Worm (Caenorhabditis elegans) whole organism, L4 larva: Measurements from ENCODE around the gene R07C12.3.
"Not testable (repeated sequence)": the region's sequence is repeated elsewhere in the genome, so short reads cannot be mapped to it uniquely, and the experiment has no call there.

Source experiments
- ama-1 ChIP-seq: fragments of 150-350 bp; optimal IDR thresholded peaks from 2 replicates; lab custom pipeline; 2014; ENCODE audit warnings: inconsistent platforms, mixed read lengths
- ceh-82 ChIP-seq: sonication (generic microtip); optimal IDR thresholded peaks from 2 replicates; lab custom pipeline; 2017; ENCODE audit warnings: missing biosample characterization, missing genetic modification characterization
- daf-16 ChIP-seq, 3 experiments: sonication (generic microtip); optimal IDR thresholded peaks; 2 replicates each; lab custom pipeline; 2016 to 2017; ENCODE audit warnings: missing genetic modification characterization in 3 of 3, missing genetic modification reagents in 3 of 3, mild to moderate bottlenecking in 2 of 3, missing compliant biosample characterization in 2 of 3, missing biosample characterization in 1 of 3, moderate library complexity in 1 of 3
- dve-1 ChIP-seq: sonication (generic microtip); optimal IDR thresholded peaks from 2 replicates; lab custom pipeline; 2017; ENCODE audit warnings: antibody characterized with exemption, mild to moderate bottlenecking, missing genetic modification characterization, missing compliant biosample characterization; ENCODE audit not compliant: insufficient read depth
- nhr-25 ChIP-seq: sonication (generic microtip); optimal IDR thresholded peaks from 2 replicates; lab custom pipeline; 2017; ENCODE audit warnings: missing genetic modification characterization, mild to moderate bottlenecking, missing compliant biosample characterization, antibody characterized with exemption, moderate library complexity, borderline replicate concordance; ENCODE audit not compliant: insufficient read depth
- pqm-1 ChIP-seq: sonication (generic microtip); optimal IDR thresholded peaks from 2 replicates; lab custom pipeline; 2017; ENCODE audit warnings: missing biosample characterization, missing genetic modification characterization
- unc-130 ChIP-seq: sonication (generic microtip); optimal IDR thresholded peaks from 2 replicates; lab custom pipeline; 2016; ENCODE audit warnings: missing genetic modification reagents, missing genetic modification characterization, missing compliant biosample characterization

DNA sequence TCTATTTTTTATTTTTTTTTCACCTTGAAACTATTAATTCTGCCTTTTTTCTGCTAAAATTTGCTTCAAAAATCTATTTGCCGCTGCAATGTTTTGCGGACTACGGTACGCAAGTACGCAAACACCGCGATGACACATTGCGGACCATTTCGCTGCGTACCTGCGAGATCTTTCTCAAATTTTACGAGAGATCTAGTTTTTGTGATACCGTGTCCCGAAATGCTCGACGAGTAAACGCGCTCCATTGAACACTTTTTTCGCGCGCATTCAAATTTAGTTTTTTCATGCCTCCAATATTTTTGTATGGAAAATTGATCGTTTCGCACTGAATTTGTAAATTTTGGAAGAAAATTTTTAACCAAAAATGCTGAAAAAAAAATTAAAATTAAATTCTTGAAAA, 39.9 kb downstream of the R07C12.3 start:
- not testable (repeated sequence) for TF ChIP-seq daf-16 (GFP tag; optimal IDR thresholded peaks at IDR 0.05; lab: Kevin White, UChicago); daf-16 (tag; optimal IDR thresholded peaks at IDR 0.05; lab: Kevin White, UChicago); ama-1 (lab: Kevin White, UChicago); pqm-1 (tag; lab: Kevin White, UChicago); unc-130 (GFP tag; lab: Kevin White, UChicago); dve-1 (tag; lab: Kevin White, UChicago); ceh-82; nhr-25 (tag; lab: Kevin White, UChicago)
